Worm (Caenorhabditis elegans) whole organism, L3 larva: ENCODE results near the gene nhr-229.
"Not testable (repeated sequence)": the region's sequence is repeated elsewhere in the genome, so short reads cannot be mapped to it uniquely, and the experiment has no call there.

ENCODE experiments used
- ZK546.5 ChIP-seq: sonication (generic microtip); optimal IDR thresholded peaks from 2 replicates; lab custom pipeline; 2017; ENCODE audit warnings: missing biosample characterization, missing genetic modification characterization
- elt-1 ChIP-seq: fragments of 150-350 bp; optimal IDR thresholded peaks from 2 replicates; lab custom pipeline; 2014; ENCODE audit warnings: missing biosample characterization, missing genetic modification characterization
- eor-1 ChIP-seq, 2 experiments: fragments of 150-350 bp; optimal IDR thresholded peaks; 2 replicates each; lab custom pipeline; 2014 to 2018; ENCODE audit warnings: missing biosample characterization in 2 of 2, missing genetic modification characterization in 2 of 2
- jun-1 ChIP-seq: fragments of 150-350 bp; optimal IDR thresholded peaks from 2 replicates; lab custom pipeline; 2014; ENCODE audit warnings: missing biosample characterization, missing genetic modification reagents, missing genetic modification characterization
- mdl-1 ChIP-seq: fragments of 150-350 bp; optimal IDR thresholded peaks from 2 replicates; lab custom pipeline; 2014; ENCODE audit warnings: missing biosample characterization, missing genetic modification characterization
- nhr-28 ChIP-seq: fragments of 150-350 bp; optimal IDR thresholded peaks from 2 replicates; lab custom pipeline; 2014; ENCODE audit warnings: missing biosample characterization, missing genetic modification characterization
- snpc-4 ChIP-seq: fragments of 150-350 bp; optimal IDR thresholded peaks from 2 replicates; lab custom pipeline; 2014; ENCODE audit warnings: missing biosample characterization, missing genetic modification characterization
- tbx-2 ChIP-seq: sonication (generic microtip); optimal IDR thresholded peaks from 2 replicates; lab custom pipeline; 2016; ENCODE audit warnings: mild to moderate bottlenecking, missing genetic modification characterization, missing compliant biosample characterization
- unc-39 ChIP-seq: sonication (generic microtip); optimal IDR thresholded peaks from 4 replicates; lab custom pipeline; 2017; ENCODE audit warnings: missing biosample characterization, missing genetic modification characterization

- TF ChIP-seq unc-39 (tag; lab: Kevin White, UChicago); mdl-1; snpc-4; ZK546.5 (tag; lab: Kevin White, UChicago); elt-1; nhr-28 (tag; lab: Kevin White, UChicago); jun-1 (tag; lab: Kevin White, UChicago); eor-1 (tag; optimal IDR thresholded peaks at IDR 0.05; lab: Kevin White, UChicago); tbx-2 (tag; lab: Kevin White, UChicago): not testable (repeated sequence)
Observed at ce11 chrIV:17070791-17071190, 40.4 kb upstream of the nhr-229 start, which contains the start of gene Y116A8C.24.
